Worm (Caenorhabditis elegans): ENCODE measurements around the gene Y54F10BM.13.
A peak's percentile ranks its signal among the peaks of the same experiment; 100 is the strongest.

ce11 chrIII:2281975-2282957 lies 48.6 kb downstream of the Y54F10BM.13 start, which contains the start of gene Y54F10BM.3:
- TF ChIP-seq nhr-12 (tag; optimal IDR thresholded peaks at IDR 0.05) (no peak), sptf-1 (tag; optimal IDR thresholded peaks at IDR 0.05) (peak; percentile 23)

Data from whole organism, mixed stage, embryonic.